Worm (Caenorhabditis elegans) whole organism, young adult: Measurements from ENCODE around the gene C06A8.8.

ENCODE experiments used
- D2030.7 ChIP-seq: fragments of 200-800 bp; sonication (Bioruptor generic); IDR thresholded peaks from 2 replicates; pipeline ENCODE4 v1.3.6; 2022; ENCODE audit warnings: missing genetic modification reagents, missing genetic modification characterization, missing compliant biosample characterization
- F10E7.11 ChIP-seq: sonication (generic microtip); optimal IDR thresholded peaks from 2 replicates; lab custom pipeline; 2017; ENCODE audit warnings: mild to moderate bottlenecking, missing genetic modification characterization, moderate library complexity, missing compliant biosample characterization
- F57C9.4 ChIP-seq: sonication (generic microtip); optimal IDR thresholded peaks from 2 replicates; lab custom pipeline; 2017; ENCODE audit warnings: mild to moderate bottlenecking, missing genetic modification characterization, missing compliant biosample characterization
- T07F8.4 ChIP-seq: sonication (generic microtip); optimal IDR thresholded peaks from 2 replicates; lab custom pipeline; 2016; ENCODE audit warnings: mild to moderate bottlenecking, missing genetic modification characterization, moderate library complexity, missing compliant biosample characterization
- lin-54 ChIP-seq: fragments of 200-800 bp; sonication (Bioruptor generic); optimal IDR thresholded peaks from 2 replicates; lab custom pipeline; 2018; ENCODE audit warnings: mild to moderate bottlenecking, missing genetic modification characterization, missing compliant biosample characterization
- lir-1 ChIP-seq: fragments of 200-800 bp; sonication (Bioruptor generic); conservative IDR thresholded peaks from 2 replicates; pipeline ENCODE4 v1.3.6; 2022; ENCODE audit warnings: missing genetic modification reagents, missing genetic modification characterization, missing compliant biosample characterization
- pha-4 ChIP-seq: fragments of 150-350 bp; sonication (generic microtip); optimal IDR thresholded peaks from 2 replicates; lab custom pipeline; 2014; ENCODE audit warnings: missing biosample characterization, missing genetic modification reagents, missing genetic modification characterization
- somi-1 ChIP-seq: fragments of 200-800 bp; sonication (Bioruptor generic); optimal IDR thresholded peaks from 2 replicates; lab custom pipeline; 2018; ENCODE audit warnings: mild to moderate bottlenecking, missing genetic modification characterization, missing compliant biosample characterization
- unc-130 ChIP-seq: sonication (generic microtip); optimal IDR thresholded peaks from 2 replicates; lab custom pipeline; 2016; ENCODE audit warnings: missing genetic modification reagents, missing genetic modification characterization, missing compliant biosample characterization
- unc-62 ChIP-seq: fragments of 150-350 bp; optimal IDR thresholded peaks from 2 replicates; lab custom pipeline; 2014; ENCODE audit warnings: missing biosample characterization, missing genetic modification reagents, missing genetic modification characterization
- ztf-25 ChIP-seq: fragments of 200-800 bp; sonication (Bioruptor generic); IDR thresholded peaks from 2 replicates; pipeline ENCODE4 v1.3.6; 2022; ENCODE audit warnings: missing genetic modification reagents, missing genetic modification characterization, missing compliant biosample characterization
- ztf-6 ChIP-seq: fragments of 200-800 bp; sonication (Bioruptor generic); IDR thresholded peaks from 2 replicates; pipeline ENCODE4 v1.3.6; 2022; ENCODE audit warnings: missing genetic modification reagents, missing genetic modification characterization, missing compliant biosample characterization

DNA sequence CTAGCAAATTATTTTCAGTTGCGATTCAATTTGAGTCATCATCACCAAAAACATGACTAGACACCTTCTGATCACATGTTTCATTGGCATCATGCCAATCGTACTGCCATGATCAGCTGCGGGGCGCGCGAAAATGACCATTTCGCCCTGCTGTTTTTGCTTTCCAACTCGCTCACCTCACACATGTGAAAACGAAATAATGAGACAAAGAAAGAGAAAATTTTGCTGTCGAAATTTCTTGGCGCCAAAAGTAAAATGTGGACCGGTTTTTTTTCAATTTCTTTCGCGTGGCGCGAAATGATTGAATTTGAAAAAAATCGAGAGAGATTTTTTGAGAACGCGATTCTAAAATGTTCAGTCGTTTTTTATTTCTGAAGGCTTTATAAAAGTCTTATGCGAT, 35.1 kb upstream of the C06A8.8 start:
- TF ChIP-seq ztf-25 (GFP tag; lab: Robert Waterston, UW) = no peak
- no peak for TF ChIP-seq unc-62 (GFP tag; lab: Kevin White, UChicago)
- TF ChIP-seq F57C9.4 (tag; lab: Kevin White, UChicago) = no peak
- TF ChIP-seq lir-1 (GFP tag; lab: Robert Waterston, UW) = no peak
- no peak for TF ChIP-seq lin-54
- no peak for TF ChIP-seq F10E7.11 (tag; lab: Kevin White, UChicago)
- TF ChIP-seq pha-4 = no peak
- TF ChIP-seq T07F8.4 (tag; lab: Kevin White, UChicago) = no peak
- TF ChIP-seq unc-130 = no peak
- no peak for TF ChIP-seq somi-1 (GFP tag; lab: Kevin White, UChicago)
- no peak for TF ChIP-seq ztf-6
- no peak for TF ChIP-seq D2030.7
